Worm (Caenorhabditis elegans): ENCODE results near the gene srx-41.

ce11 chrV:3606391-3606790 lies 30.6 kb downstream of the srx-41 start:
- TF ChIP-seq T22C8.4 (GFP tag; IDR thresholded peaks at IDR 0.05) (no peak), med-1 (GFP tag; optimal IDR thresholded peaks at IDR 0.05; ENCODE audit: insufficient read depth) (no peak), flt-1 (GFP tag; IDR thresholded peaks at IDR 0.05) (no peak), klf-2 (GFP tag; conservative IDR thresholded peaks at IDR 0.05) (no peak), ztf-23 (GFP tag; IDR thresholded peaks at IDR 0.05) (no peak), cog-1 (tag; optimal IDR thresholded peaks at IDR 0.05) (no peak), ref-1 (GFP tag; conservative IDR thresholded peaks at IDR 0.05) (no peak), tab-1 (GFP tag; IDR thresholded peaks at IDR 0.05) (no peak)

Data from whole organism, midembryonic.